Worm (Caenorhabditis elegans) whole organism, early embryonic: ENCODE data around the gene pgp-1.

Experiments used
- B0310.2 ChIP-seq: sonication (generic microtip); optimal IDR thresholded peaks from 2 replicates; lab custom pipeline; 2016; ENCODE audit warnings: mild to moderate bottlenecking, missing genetic modification characterization, missing compliant biosample characterization
- F13C5.2 ChIP-seq: sonication (generic microtip); optimal IDR thresholded peaks from 2 replicates; lab custom pipeline; 2017; ENCODE audit warnings: mild to moderate bottlenecking, missing genetic modification characterization, inconsistent platforms, missing compliant biosample characterization
- aly-1 ChIP-seq: sonication (generic microtip); optimal IDR thresholded peaks from 2 replicates; lab custom pipeline; 2016; ENCODE audit warnings: missing genetic modification characterization, missing compliant biosample characterization
- ama-1 ChIP-seq: fragments of 150-350 bp; optimal IDR thresholded peaks from 2 replicates; lab custom pipeline; 2014
- ceh-13 ChIP-seq: fragments of 200-800 bp; sonication (Bioruptor generic); optimal IDR thresholded peaks from 2 replicates; lab custom pipeline; 2018; ENCODE audit warnings: mild to moderate bottlenecking, missing genetic modification characterization, missing compliant biosample characterization
- ceh-36 ChIP-seq: sonication (generic microtip); optimal IDR thresholded peaks from 2 replicates; lab custom pipeline; 2016; ENCODE audit warnings: missing genetic modification characterization, inconsistent platforms, missing compliant biosample characterization
- ets-7 ChIP-seq: sonication (generic microtip); optimal IDR thresholded peaks from 2 replicates; lab custom pipeline; 2016; ENCODE audit warnings: missing genotype, missing genetic modification characterization, missing compliant biosample characterization
- flt-1 ChIP-seq: fragments of 200-800 bp; sonication (Bioruptor generic); IDR thresholded peaks from 2 replicates; pipeline ENCODE4 v1.3.6; 2022; ENCODE audit warnings: missing genetic modification characterization, missing compliant biosample characterization
- hmbx-1 ChIP-seq: sonication (generic microtip); optimal IDR thresholded peaks from 2 replicates; lab custom pipeline; 2016; ENCODE audit warnings: mild to moderate bottlenecking, missing genetic modification characterization, missing compliant biosample characterization
- hmg-4 ChIP-seq: fragments of 200-800 bp; sonication (Bioruptor generic); optimal IDR thresholded peaks from 2 replicates; lab custom pipeline; 2018; ENCODE audit warnings: mild to moderate bottlenecking, missing genetic modification characterization, missing compliant biosample characterization
- hnd-1 ChIP-seq: sonication (generic microtip); optimal IDR thresholded peaks from 2 replicates; lab custom pipeline; 2016; ENCODE audit warnings: missing genetic modification characterization, missing compliant biosample characterization
- pes-1 ChIP-seq: fragments of 200-800 bp; sonication (Bioruptor generic); IDR thresholded peaks from 2 replicates; pipeline ENCODE4 v1.3.6; 2022; ENCODE audit warnings: missing genetic modification reagents, missing genetic modification characterization, missing compliant biosample characterization
- scrt-1 ChIP-seq: fragments of 200-800 bp; sonication (Bioruptor generic); IDR thresholded peaks from 2 replicates; pipeline ENCODE4 v1.3.6; 2022; ENCODE audit warnings: missing genetic modification characterization, missing compliant biosample characterization
- sea-1 ChIP-seq: fragments of 200-800 bp; sonication (Bioruptor generic); conservative IDR thresholded peaks from 2 replicates; pipeline ENCODE4 v1.3.6; 2022; ENCODE audit warnings: missing genetic modification characterization, missing compliant biosample characterization
- tbx-11 ChIP-seq: fragments of 200-800 bp; sonication (Bioruptor generic); IDR thresholded peaks from 2 replicates; pipeline ENCODE4 v1.3.6; 2022; ENCODE audit warnings: missing genetic modification characterization, missing compliant biosample characterization
- tbx-37 ChIP-seq: fragments of 200-800 bp; sonication (Bioruptor generic); conservative IDR thresholded peaks from 2 replicates; pipeline ENCODE4 v1.3.6; 2022; ENCODE audit warnings: missing genetic modification reagents, missing genetic modification characterization, missing compliant biosample characterization
- tra-4 ChIP-seq: sonication (generic microtip); optimal IDR thresholded peaks from 2 replicates; lab custom pipeline; 2017; ENCODE audit warnings: missing genetic modification characterization, missing compliant biosample characterization

Gene pgp-1

DNA sequence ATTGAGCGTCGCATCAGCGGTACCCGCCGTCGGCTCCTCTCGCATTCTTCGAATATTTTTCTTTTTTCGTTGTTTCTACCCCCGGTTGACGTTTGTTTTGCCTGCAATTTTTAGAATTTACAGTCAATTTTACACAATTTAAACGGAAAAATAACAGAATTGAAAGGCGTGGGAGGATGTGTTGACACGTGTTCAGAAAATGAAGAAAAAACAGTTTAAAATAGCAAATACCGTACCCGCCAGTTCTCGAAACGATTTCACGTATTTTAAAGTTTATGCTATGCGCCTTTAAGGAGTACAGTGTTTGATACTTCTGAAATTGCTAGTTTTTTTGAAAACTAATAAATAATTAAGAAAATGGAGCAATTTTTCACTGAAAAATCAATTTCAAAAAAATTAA lies 32.0 kb upstream of the pgp-1 start, which contains the start of gene ark-1:
Gene ark-1 (minus strand): TSS at position 101 of the 400 bp plus-strand sequence.
- TF ChIP-seq hmg-4 (GFP tag; lab: Kevin White, UChicago) (no peak), ama-1 (no peak), pes-1 (GFP tag; lab: Robert Waterston, UW) (no peak), hnd-1 (tag; lab: Kevin White, UChicago) (no peak), scrt-1 (GFP tag; lab: Robert Waterston, UW) (no peak), F13C5.2 (tag; lab: Kevin White, UChicago) (no peak), tbx-37 (GFP tag; lab: Robert Waterston, UW) (no peak), hmbx-1 (no peak), B0310.2 (tag; lab: Kevin White, UChicago) (no peak), aly-1 (no peak), sea-1 (GFP tag; lab: Robert Waterston, UW) (no peak), ets-7 (no peak), flt-1 (no peak)

DNA sequence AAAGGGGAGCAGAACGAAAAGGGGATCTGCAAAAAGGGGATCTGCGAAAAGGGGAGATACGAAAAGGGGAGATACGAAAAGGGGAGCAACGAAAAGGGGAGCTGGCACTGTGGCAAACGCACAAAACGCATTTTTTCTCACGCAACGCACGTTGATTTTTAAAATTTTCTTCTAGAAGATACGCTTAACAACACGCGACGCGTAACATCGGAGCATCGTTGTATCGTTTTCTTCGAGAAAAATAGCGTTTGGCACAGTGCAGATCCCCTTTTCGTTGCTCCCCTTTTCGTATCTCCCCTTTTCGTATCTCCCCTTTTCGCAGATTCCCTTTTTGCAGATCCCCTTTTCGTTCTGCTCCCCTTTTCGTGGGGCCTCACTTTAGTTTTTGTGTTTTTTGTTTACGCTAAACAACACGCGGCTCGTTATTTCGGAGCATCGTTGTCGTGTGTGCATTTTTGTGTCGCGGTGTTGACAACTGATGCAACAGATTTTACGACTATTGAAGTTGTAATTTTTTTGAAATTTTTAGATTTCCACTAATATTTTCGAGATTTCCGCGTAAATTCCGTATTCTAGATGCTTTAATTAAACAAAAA lies 22.6 kb upstream of the pgp-1 start:
- 0 out of 2 replicates have a peak, but pooled peaks have one; percentile 8 for TF ChIP-seq pes-1 (GFP tag; lab: Robert Waterston, UW)

DNA sequence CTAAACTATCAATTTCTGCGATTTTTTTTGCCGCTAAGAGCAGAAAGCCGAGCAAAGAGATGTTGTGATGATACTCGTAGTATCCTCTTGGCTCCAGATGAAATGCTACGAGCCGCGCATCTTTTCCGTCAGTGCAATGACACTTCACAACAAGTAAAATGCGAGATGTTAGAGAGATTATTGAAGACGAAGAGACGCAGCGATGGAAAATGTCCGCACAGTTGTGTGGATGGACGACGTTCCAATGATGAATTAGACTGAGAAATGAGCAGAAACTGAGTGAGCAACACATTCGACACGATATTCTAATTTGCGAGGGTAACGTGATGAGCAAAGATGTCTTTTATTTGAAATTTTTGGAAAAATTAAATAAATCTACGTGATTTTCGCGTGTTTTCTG lies 22.0 kb upstream of the pgp-1 start:
- TF ChIP-seq scrt-1 (GFP tag; lab: Robert Waterston, UW) (no peak), F13C5.2 (tag; lab: Kevin White, UChicago) (no peak), tbx-37 (GFP tag; lab: Robert Waterston, UW) (no peak), B0310.2 (tag; lab: Kevin White, UChicago) (no peak), flt-1 (no peak), ets-7 (no peak), aly-1 (no peak), tbx-11 (no peak), ceh-13 (GFP tag; lab: Kevin White, UChicago) (no peak), sea-1 (GFP tag; lab: Robert Waterston, UW) (no peak), pes-1 (GFP tag; lab: Robert Waterston, UW) (no peak), ama-1 (no peak), tra-4 (tag; lab: Kevin White, UChicago) (no peak), hnd-1 (tag; lab: Kevin White, UChicago) (no peak), hmbx-1 (no peak), hmg-4 (GFP tag; lab: Kevin White, UChicago) (no peak), ceh-36 (tag; lab: Kevin White, UChicago) (no peak)

DNA sequence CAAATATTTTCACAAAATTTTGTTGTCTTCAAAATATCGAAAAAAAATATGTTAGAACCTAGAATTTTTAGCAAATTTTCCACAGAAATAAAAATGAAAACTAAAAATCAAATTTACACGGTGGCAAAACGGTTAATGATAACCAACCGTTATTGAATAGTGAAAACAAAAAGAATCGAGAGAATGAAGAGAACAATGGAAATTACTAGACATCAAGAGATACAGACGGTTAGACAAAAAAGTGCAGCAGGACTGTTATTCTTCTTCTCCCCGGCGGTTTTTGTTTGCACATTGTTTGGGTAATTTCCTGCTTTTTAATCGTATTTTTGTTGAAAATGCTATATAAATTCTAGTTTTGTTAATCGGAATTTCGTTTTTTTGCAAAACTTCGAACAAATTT lies 19.9 kb upstream of the pgp-1 start:
- TF ChIP-seq ama-1, result no peak
- TF ChIP-seq hnd-1 (tag; lab: Kevin White, UChicago), result no peak
- no peak for TF ChIP-seq tra-4 (tag; lab: Kevin White, UChicago)
- no peak for TF ChIP-seq tbx-11
- TF ChIP-seq tbx-37 (GFP tag; lab: Robert Waterston, UW), result no peak
- TF ChIP-seq sea-1 (GFP tag; lab: Robert Waterston, UW), result no peak
- no peak for TF ChIP-seq B0310.2 (tag; lab: Kevin White, UChicago)
- TF ChIP-seq flt-1, result no peak
- TF ChIP-seq hmg-4 (GFP tag; lab: Kevin White, UChicago), result no peak
- TF ChIP-seq ceh-13 (GFP tag; lab: Kevin White, UChicago), result no peak

DNA sequence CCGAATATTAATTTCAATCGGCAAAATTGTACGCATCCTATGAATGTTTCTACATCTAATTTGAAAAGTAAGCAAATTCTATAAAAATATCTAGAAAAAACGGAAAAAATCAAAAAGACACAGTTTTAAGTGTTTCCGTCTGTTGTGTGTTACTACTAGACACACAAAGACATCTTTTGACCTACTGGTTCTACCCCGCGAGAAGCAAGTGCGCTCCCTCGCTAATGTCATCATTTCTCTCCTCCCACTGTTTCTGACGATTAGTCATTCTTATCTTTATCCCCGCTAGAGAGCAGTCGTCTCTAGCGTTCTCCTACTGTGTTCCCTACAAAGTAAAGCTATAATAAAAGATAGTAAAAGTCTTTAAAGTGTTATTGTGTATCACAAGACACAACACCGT lies 19.0 kb upstream of the pgp-1 start:
- TF ChIP-seq hnd-1 (tag; lab: Kevin White, UChicago) (no peak), scrt-1 (GFP tag; lab: Robert Waterston, UW) (no peak), tbx-37 (GFP tag; lab: Robert Waterston, UW) (no peak), flt-1 (no peak), ama-1 (no peak), F13C5.2 (tag; lab: Kevin White, UChicago) (no peak), sea-1 (GFP tag; lab: Robert Waterston, UW) (no peak), aly-1 (no peak), ceh-13 (GFP tag; lab: Kevin White, UChicago) (no peak), tra-4 (tag; lab: Kevin White, UChicago) (no peak), ets-7 (no peak), ceh-36 (tag; lab: Kevin White, UChicago) (no peak), B0310.2 (tag; lab: Kevin White, UChicago) (no peak), pes-1 (GFP tag; lab: Robert Waterston, UW) (no peak), hmbx-1 (no peak), tbx-11 (no peak), hmg-4 (GFP tag; lab: Kevin White, UChicago) (no peak)

DNA sequence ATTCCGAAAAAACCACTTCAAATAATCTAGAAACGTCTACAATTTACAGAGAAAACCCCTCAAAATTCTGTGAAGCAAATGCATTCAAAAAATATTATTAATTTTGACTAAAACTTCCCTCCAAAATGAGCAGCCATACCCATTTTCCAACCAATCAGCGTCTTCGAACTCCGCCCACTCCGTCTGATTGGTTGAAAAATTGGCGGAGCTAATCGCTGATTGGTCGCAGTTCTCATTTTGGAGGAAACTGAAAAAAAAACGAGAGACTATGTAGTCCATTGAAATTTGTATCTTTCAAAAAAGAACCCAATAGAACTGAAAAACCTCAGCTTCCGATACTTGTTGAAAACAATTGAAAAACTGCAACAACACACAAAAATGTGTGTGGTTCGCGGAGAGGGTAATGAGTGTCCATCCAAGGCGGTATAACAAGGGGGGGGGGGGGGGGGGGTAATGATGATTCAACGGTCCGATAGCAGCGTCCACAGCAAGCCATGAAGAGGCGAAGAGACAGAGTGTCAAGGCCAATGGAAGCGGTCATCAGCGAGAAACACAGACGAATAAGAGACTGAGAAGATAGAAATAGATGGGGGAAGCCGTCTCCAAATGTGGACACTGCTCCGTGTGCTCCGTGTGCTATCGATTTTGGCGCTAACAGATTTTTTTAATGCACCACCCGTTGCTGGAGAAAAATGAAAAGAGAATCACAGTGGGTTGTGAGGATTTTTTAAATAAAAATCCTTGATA lies 18.1 kb upstream of the pgp-1 start:
- TF ChIP-seq F13C5.2 (tag; lab: Kevin White, UChicago) (no peak), hmbx-1 (no peak), hmg-4 (GFP tag; lab: Kevin White, UChicago) (peak; percentile 81), ceh-36 (tag; lab: Kevin White, UChicago) (peak; percentile 49), aly-1 (no peak)

DNA sequence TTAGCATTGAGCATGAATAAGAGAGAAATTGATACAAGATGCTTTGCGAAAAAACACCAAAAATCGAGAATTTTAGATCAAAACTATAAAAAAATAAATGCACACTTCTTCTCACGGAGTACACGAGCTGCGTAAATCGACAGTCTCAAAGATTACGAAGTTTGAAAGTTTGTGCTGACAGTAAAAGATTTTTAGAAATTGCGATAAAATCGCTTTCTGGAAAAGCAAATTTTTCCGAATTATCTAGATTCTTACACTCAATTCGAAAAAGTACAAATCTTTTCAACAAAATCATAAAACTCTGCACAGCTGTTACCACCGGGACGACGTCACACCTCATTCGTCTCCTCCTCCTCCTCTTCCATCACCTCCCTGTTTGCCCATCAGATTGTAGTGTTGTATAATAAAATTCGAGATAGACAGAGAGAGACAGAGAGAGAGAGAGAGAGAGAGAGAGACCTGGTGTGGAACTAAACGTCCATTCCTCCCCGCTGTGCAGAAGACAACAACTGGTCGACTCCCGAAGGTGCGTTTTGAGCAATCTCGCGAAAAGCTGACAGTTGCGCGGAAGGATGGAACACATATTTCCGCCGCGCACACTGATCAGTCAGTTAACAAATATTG lies 16.3 kb upstream of the pgp-1 start:
- peak; percentile 40 for TF ChIP-seq hmg-4 (GFP tag; lab: Kevin White, UChicago)
- no peak for TF ChIP-seq hnd-1 (tag; lab: Kevin White, UChicago)
- no peak for TF ChIP-seq aly-1
